Worm (Caenorhabditis elegans): ENCODE data around the gene col-126.
A peak's percentile ranks its signal among the peaks of the same experiment; 100 is the strongest.

col-126 gene

ce11 chrIV:11287511-11287910 is 24.3 kb downstream of the col-126 start, which contains the start of gene F54D1.6:
TSS of gene F54D1.6 (plus strand) at chrIV:11287811.
- TF ChIP-seq ahr-1 (tag; optimal IDR thresholded peaks at IDR 0.05) = no peak
- TF ChIP-seq C08G9.2 (tag; optimal IDR thresholded peaks at IDR 0.05) = no peak
- no peak for TF ChIP-seq madf-2 (tag; optimal IDR thresholded peaks at IDR 0.05)
- no peak for TF ChIP-seq elt-2 (tag; optimal IDR thresholded peaks at IDR 0.05)
- TF ChIP-seq pqm-1 (tag; optimal IDR thresholded peaks at IDR 0.05) = no peak
- TF ChIP-seq eyg-1 (tag; optimal IDR thresholded peaks at IDR 0.05) = no peak
- TF ChIP-seq hlh-13 (GFP tag; optimal IDR thresholded peaks at IDR 0.05) = no peak
- no peak for TF ChIP-seq fkh-10 (GFP tag; optimal IDR thresholded peaks at IDR 0.05)

ce11 chrIV:11288965-11289364 is 25.8 kb downstream of the col-126 start:
- TF ChIP-seq gmeb-2 (tag; optimal IDR thresholded peaks at IDR 0.05) = no peak
- TF ChIP-seq elt-2 (tag; optimal IDR thresholded peaks at IDR 0.05) = peak; percentile 54

ce11 chrIV:11296787-11297186 is 33.6 kb downstream of the col-126 start, which contains the start of gene mttu-1:
TSS of gene mttu-1 (minus strand) at chrIV:11296887.
- no peak for TF ChIP-seq ceh-14 (tag; optimal IDR thresholded peaks at IDR 0.05)
- no peak for TF ChIP-seq dmd-4 (tag; optimal IDR thresholded peaks at IDR 0.05; ENCODE audit: borderline replicate concordance)
- TF ChIP-seq ceh-19 (GFP tag; optimal IDR thresholded peaks at IDR 0.05) = no peak
- no peak for TF ChIP-seq pros-1 (tag; optimal IDR thresholded peaks at IDR 0.05)
- no peak for TF ChIP-seq ceh-24 (tag; optimal IDR thresholded peaks at IDR 0.05)
- TF ChIP-seq unc-42 (tag; optimal IDR thresholded peaks at IDR 0.05) = no peak
- no peak for TF ChIP-seq eyg-1 (tag; optimal IDR thresholded peaks at IDR 0.05)
- TF ChIP-seq C38D4.7 (GFP tag; optimal IDR thresholded peaks at IDR 0.05) = no peak
- no peak for TF ChIP-seq ceh-18 (tag; optimal IDR thresholded peaks at IDR 0.05)
- TF ChIP-seq ama-1 (optimal IDR thresholded peaks at IDR 0.05) = no peak

DNA sequence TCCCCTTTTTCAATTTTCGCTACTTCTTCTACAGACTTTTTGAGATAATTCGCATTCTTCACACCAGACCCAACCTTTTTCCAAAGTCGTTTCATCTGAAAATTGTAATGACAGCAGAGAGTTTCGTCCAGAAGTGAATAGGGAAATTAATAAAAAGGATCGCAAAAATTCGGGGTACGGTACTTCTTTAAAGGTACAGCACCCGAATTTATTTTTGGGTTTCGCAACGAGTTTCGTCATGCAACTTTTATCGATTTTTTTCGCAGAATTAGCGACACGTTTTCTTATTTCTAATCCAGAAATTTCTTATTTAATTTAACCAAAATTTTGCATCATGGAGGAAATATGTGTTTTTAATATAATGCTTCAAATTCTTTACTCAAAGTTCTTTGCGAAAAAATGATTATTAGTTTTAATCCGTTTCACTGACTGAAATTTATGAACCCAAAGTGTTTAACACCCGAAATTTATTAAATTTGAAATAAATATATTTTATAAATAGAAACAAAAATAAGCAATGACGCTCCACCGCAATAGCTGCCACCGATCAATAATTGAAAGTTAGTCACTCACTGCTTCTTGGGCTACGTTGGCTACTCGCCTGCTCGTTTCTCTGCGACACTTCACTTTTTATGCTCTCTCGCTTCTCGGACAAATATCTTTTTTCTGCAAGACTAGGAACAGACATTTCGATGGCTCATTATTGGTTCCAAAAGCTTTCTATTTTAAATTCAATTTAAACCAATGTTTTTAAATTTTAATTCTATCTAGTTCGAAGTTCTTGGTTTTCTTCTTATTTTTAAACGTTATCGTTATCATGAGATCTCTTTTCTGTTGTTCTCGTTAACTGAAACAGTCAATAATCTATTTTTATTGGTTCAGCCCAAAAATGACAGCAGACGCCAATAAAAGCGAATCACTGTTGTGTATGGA is 35.2 kb downstream of the col-126 start, which contains the start of the genes B0035.15 and dnj-1:
TSS of gene B0035.15 (minus strand) at position 99 of the 933 bp plus-strand sequence.
TSS of gene dnj-1 (plus strand) at position 883 of the 933 bp plus-strand sequence.
- TF ChIP-seq ceh-48 (tag; optimal IDR thresholded peaks at IDR 0.05) (peak; percentile 71), ceh-31 (tag; optimal IDR thresholded peaks at IDR 0.05) (no peak), hlh-15 (tag; optimal IDR thresholded peaks at IDR 0.05) (no peak), nfya-1 (tag; optimal IDR thresholded peaks at IDR 0.05) (peak; percentile 11), nhr-232 (tag; optimal IDR thresholded peaks at IDR 0.05) (no peak), ceh-14 (tag; optimal IDR thresholded peaks at IDR 0.05) (no peak), tbx-2 (tag; optimal IDR thresholded peaks at IDR 0.05) (peak; percentile 21), unc-42 (tag; optimal IDR thresholded peaks at IDR 0.05) (peak; percentile 56), ahr-1 (tag; optimal IDR thresholded peaks at IDR 0.05) (no peak), ceh-19 (GFP tag; optimal IDR thresholded peaks at IDR 0.05) (no peak), pax-1 (tag; optimal IDR thresholded peaks at IDR 0.05) (no peak), ceh-24 (tag; optimal IDR thresholded peaks at IDR 0.05) (no peak), elt-2 (tag; optimal IDR thresholded peaks at IDR 0.05) (no peak), eyg-1 (tag; optimal IDR thresholded peaks at IDR 0.05) (no peak), pag-3 (tag; optimal IDR thresholded peaks at IDR 0.05; ENCODE audit: borderline replicate concordance) (no peak)

DNA sequence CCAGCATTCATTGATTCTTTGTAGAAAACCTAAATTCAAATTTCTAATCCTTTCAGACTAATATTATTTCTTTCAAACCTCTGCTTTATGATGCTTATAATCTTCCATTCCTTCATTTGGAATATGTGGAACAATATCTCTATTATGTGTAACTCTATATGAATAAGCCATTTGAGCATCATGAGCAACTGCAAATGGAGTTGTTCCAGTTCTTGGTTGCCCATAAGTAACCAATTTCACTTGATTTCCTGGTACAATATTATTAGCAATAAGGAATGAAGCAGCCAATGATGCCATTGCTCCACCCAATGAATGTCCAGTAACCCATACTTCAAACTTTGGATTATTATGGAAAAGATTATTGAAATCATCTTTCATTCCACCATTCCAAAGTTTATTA is 41.8 kb downstream of the col-126 start:
- TF ChIP-seq fkh-10 (GFP tag; optimal IDR thresholded peaks at IDR 0.05) (no peak), eyg-1 (tag; optimal IDR thresholded peaks at IDR 0.05) (no peak), ceh-19 (GFP tag; optimal IDR thresholded peaks at IDR 0.05) (no peak), ceh-9 (tag; optimal IDR thresholded peaks at IDR 0.05) (no peak), unc-3 (GFP tag; conservative IDR thresholded peaks at IDR 0.05) (no peak), unc-3 (tag; optimal IDR thresholded peaks at IDR 0.05) (no peak), ets-4 (tag; optimal IDR thresholded peaks at IDR 0.05) (no peak), tbx-2 (tag; optimal IDR thresholded peaks at IDR 0.05) (no peak), K09A11.1 (tag; optimal IDR thresholded peaks at IDR 0.05; ENCODE audit: insufficient read depth) (no peak), dve-1 (tag; optimal IDR thresholded peaks at IDR 0.05) (no peak), lin-11 (tag; optimal IDR thresholded peaks at IDR 0.05) (no peak), zip-5 (tag; optimal IDR thresholded peaks at IDR 0.05) (no peak)
